Fruit fly (Drosophila melanogaster) whole organism, pupa: ENCODE data around the gene SclA.
A peak's percentile ranks its signal among the peaks of the same experiment; 100 is the strongest.

ENCODE experiments used
- CG10348 ChIP-seq: fragments of 200-800 bp; sonication (Bioruptor generic); IDR thresholded peaks from 2 replicates; pipeline ENCODE4 v1.3.6; 2022; ENCODE audit warnings: missing biosample characterization, missing genetic modification characterization
- CG12605 ChIP-seq: fragments of 200-800 bp; sonication (Bioruptor generic); IDR thresholded peaks from 2 replicates; pipeline ENCODE4 v1.3.6; 2022; ENCODE audit warnings: missing biosample characterization, missing genetic modification characterization
- CG13204 ChIP-seq: fragments of 200-800 bp; sonication (Bioruptor generic); optimal IDR thresholded peaks from 2 replicates; lab custom pipeline; 2018; ENCODE audit warnings: missing biosample characterization, mild to moderate bottlenecking, missing genetic modification characterization, moderate library complexity
- CG14655 ChIP-seq: fragments of 200-800 bp; sonication (Bioruptor generic); optimal IDR thresholded peaks from 3 replicates; lab custom pipeline; 2017; ENCODE audit warnings: mild to moderate bottlenecking, missing biosample characterization, missing genetic modification reagents, missing genetic modification characterization
- CG15710 ChIP-seq: fragments of 200-800 bp; sonication (Bioruptor generic); optimal IDR thresholded peaks from 2 replicates; lab custom pipeline; 2018; ENCODE audit warnings: missing biosample characterization, mild to moderate bottlenecking, missing genetic modification characterization, moderate library complexity
- CG17806 ChIP-seq: fragments of 200-800 bp; sonication (Bioruptor generic); optimal IDR thresholded peaks from 2 replicates; lab custom pipeline; 2018; ENCODE audit warnings: missing biosample characterization, mild to moderate bottlenecking, missing genetic modification characterization, moderate library complexity
- CG32121 ChIP-seq: fragments of 200-800 bp; sonication (Bioruptor generic); IDR thresholded peaks from 2 replicates; pipeline ENCODE4 v1.3.6; 2022; ENCODE audit warnings: missing biosample characterization, missing genetic modification characterization
- CG34367 ChIP-seq: fragments of 200-800 bp; sonication (Bioruptor generic); optimal IDR thresholded peaks from 2 replicates; lab custom pipeline; 2018; ENCODE audit warnings: missing biosample characterization, mild to moderate bottlenecking, missing genetic modification characterization
- CG4496 ChIP-seq: fragments of 200-800 bp; sonication (Bioruptor generic); IDR thresholded peaks from 3 replicates; pipeline ENCODE4 v1.3.6; 2022; ENCODE audit warnings: missing biosample characterization, missing genetic modification characterization
- CG8159 ChIP-seq: fragments of 200-800 bp; sonication (Bioruptor generic); optimal IDR thresholded peaks from 3 replicates; lab custom pipeline; 2018; ENCODE audit warnings: missing biosample characterization, mild to moderate bottlenecking, missing genetic modification characterization, moderate library complexity
- CG8301 ChIP-seq: fragments of 200-800 bp; sonication (Bioruptor generic); optimal IDR thresholded peaks from 2 replicates; lab custom pipeline; 2018; ENCODE audit warnings: missing biosample characterization, mild to moderate bottlenecking, missing genetic modification characterization
- CG9948 ChIP-seq: fragments of 200-800 bp; sonication (Bioruptor generic); optimal IDR thresholded peaks from 2 replicates; lab custom pipeline; 2018; ENCODE audit warnings: missing biosample characterization, mild to moderate bottlenecking, missing genetic modification characterization, moderate library complexity
- D1 ChIP-seq: fragments of 200-800 bp; sonication (Bioruptor generic); optimal IDR thresholded peaks from 2 replicates; lab custom pipeline; 2018; ENCODE audit warnings: missing biosample characterization, mild to moderate bottlenecking, missing genetic modification characterization, moderate library complexity
- EcR ChIP-seq: fragments of 200-800 bp; sonication (Bioruptor generic); optimal IDR thresholded peaks from 3 replicates; lab custom pipeline; 2019; ENCODE audit warnings: missing biosample characterization, missing genetic modification characterization, mild to moderate bottlenecking, moderate library complexity, missing genetic modification reagents
- Ets98B ChIP-seq: fragments of 200-800 bp; sonication (Bioruptor generic); IDR thresholded peaks from 2 replicates; pipeline ENCODE4 v1.3.6; 2022; ENCODE audit warnings: missing biosample characterization, missing genetic modification characterization
- Pif1A ChIP-seq: fragments of 200-800 bp; sonication (Bioruptor generic); optimal IDR thresholded peaks from 3 replicates; lab custom pipeline; 2016; ENCODE audit warnings: missing biosample characterization, missing genetic modification characterization
- Pif1B ChIP-seq: fragments of 200-800 bp; sonication (Bioruptor generic); optimal IDR thresholded peaks from 3 replicates; lab custom pipeline; 2016; ENCODE audit warnings: missing biosample characterization, missing genetic modification characterization
- Snoo ChIP-seq: fragments of 200-800 bp; sonication (Bioruptor generic); optimal IDR thresholded peaks from 3 replicates; lab custom pipeline; 2017; ENCODE audit warnings: missing biosample characterization, mild to moderate bottlenecking, missing genetic modification characterization, inconsistent platforms
- fd96Ca ChIP-seq: fragments of 200-800 bp; sonication (Bioruptor generic); IDR thresholded peaks from 3 replicates; pipeline ENCODE4 v1.3.6; 2022; ENCODE audit warnings: missing biosample characterization, missing genetic modification characterization
- gl ChIP-seq: fragments of 200-800 bp; sonication (Bioruptor generic); optimal IDR thresholded peaks from 2 replicates; lab custom pipeline; 2018; ENCODE audit warnings: missing biosample characterization, mild to moderate bottlenecking, missing genetic modification characterization
- rn ChIP-seq: fragments of 200-800 bp; sonication (Bioruptor generic); IDR thresholded peaks from 2 replicates; pipeline ENCODE4 v1.3.6; 2022; ENCODE audit warnings: missing biosample characterization, missing genetic modification characterization

SclA gene

dm6 chr2L:16798705-16799104 is 39.1 kb upstream of the SclA start, which contains the start of gene Ugt37D1:
Gene Ugt37D1 (plus strand): TSS chr2L:16799025.
- TF ChIP-seq rn (GFP tag; lab: Robert Waterston, UW) (no peak), gl (tag; lab: Kevin White, UChicago) (no peak), CG32121 (GFP tag; lab: Robert Waterston, UW) (0 out of 2 replicates have a peak, but pooled peaks have one; percentile 23), fd96Ca (0 out of 3 replicates have a peak, but pooled peaks have one; percentile 34), Snoo (tag; lab: Kevin White, UChicago) (no peak)

DNA sequence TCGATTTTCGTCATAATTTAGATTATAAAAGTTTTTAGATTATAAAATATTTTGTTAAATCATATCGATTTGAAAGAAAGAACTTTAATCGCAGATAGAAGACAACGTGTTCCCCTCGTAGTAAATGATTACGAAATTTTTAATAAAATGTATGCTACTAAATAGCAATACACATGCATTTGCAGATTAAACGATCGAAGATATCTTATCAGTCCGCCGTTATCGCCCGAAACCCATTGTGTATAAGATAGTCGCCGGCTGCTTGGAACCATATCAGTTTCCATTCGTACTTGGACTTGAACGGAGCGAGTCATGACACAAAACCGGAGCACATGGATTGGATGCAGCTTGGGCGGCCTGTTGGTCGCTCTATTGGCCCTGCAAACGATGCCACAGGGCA is 38.3 kb upstream of the SclA start:
- no peak for TF ChIP-seq CG12605
- TF ChIP-seq Snoo (tag; lab: Kevin White, UChicago) = no peak
- no peak for TF ChIP-seq D1 (tag; lab: Kevin White, UChicago)
- TF ChIP-seq CG13204 (GFP tag; lab: Kevin White, UChicago) = no peak
- no peak for TF ChIP-seq Pif1A (GFP tag; lab: Kevin White, UChicago)
- no peak for TF ChIP-seq CG10348 (GFP tag; lab: Robert Waterston, UW)
- no peak for TF ChIP-seq CG17806 (tag; lab: Kevin White, UChicago)
- no peak for TF ChIP-seq CG8301 (tag; lab: Kevin White, UChicago)
- TF ChIP-seq Ets98B (GFP tag; lab: Robert Waterston, UW) = no peak
- TF ChIP-seq fd96Ca = no peak

- TF ChIP-seq Snoo (tag; lab: Kevin White, UChicago) (no peak), rn (GFP tag; lab: Robert Waterston, UW) (no peak), CG32121 (GFP tag; lab: Robert Waterston, UW) (no peak), EcR (GFP tag; lab: Kevin White, UChicago) (no peak), CG10348 (GFP tag; lab: Robert Waterston, UW) (no peak), D1 (tag; lab: Kevin White, UChicago) (no peak), gl (tag; lab: Kevin White, UChicago) (no peak), CG14655 (GFP tag; lab: Kevin White, UChicago) (no peak), CG4496 (GFP tag; lab: Robert Waterston, UW) (no peak), CG34367 (tag; lab: Kevin White, UChicago) (no peak), CG12605 (no peak), CG8301 (tag; lab: Kevin White, UChicago) (no peak), Pif1A (GFP tag; lab: Kevin White, UChicago) (no peak), fd96Ca (no peak), Ets98B (GFP tag; lab: Robert Waterston, UW) (no peak), Pif1B (GFP tag; lab: Kevin White, UChicago) (no peak), CG8159 (tag; lab: Kevin White, UChicago) (no peak)
- TF ChIP-seq, all 21 proteins: peak for 0
Observed at dm6 chr2L:16801578-16802152, 36.1 kb upstream of the SclA start.

dm6 chr2L:16803638-16804037 is 34.1 kb upstream of the SclA start:
- TF ChIP-seq CG12605 = peak; percentile 21; the same call in 1 of the 2 replicates
- TF ChIP-seq Snoo (tag; lab: Kevin White, UChicago) = no peak
- TF ChIP-seq gl (tag; lab: Kevin White, UChicago) = no peak
- no peak for TF ChIP-seq CG34367 (tag; lab: Kevin White, UChicago)
- TF ChIP-seq CG14655 (GFP tag; lab: Kevin White, UChicago) = no peak
- TF ChIP-seq EcR (GFP tag; lab: Kevin White, UChicago) = no peak
- no peak for TF ChIP-seq CG13204 (GFP tag; lab: Kevin White, UChicago)
- TF ChIP-seq CG8159 (tag; lab: Kevin White, UChicago) = no peak
- TF ChIP-seq fd96Ca = no peak
- TF ChIP-seq CG8301 (tag; lab: Kevin White, UChicago) = peak; percentile 15
- peak; percentile 34 for TF ChIP-seq Ets98B (GFP tag; lab: Robert Waterston, UW)
- TF ChIP-seq CG10348 (GFP tag; lab: Robert Waterston, UW) = no peak
- TF ChIP-seq CG32121 (GFP tag; lab: Robert Waterston, UW) = no peak; the same call in 1 of the 2 replicates
- 0 out of 3 replicates have a peak, but pooled peaks have one; percentile 48 for TF ChIP-seq CG4496 (GFP tag; lab: Robert Waterston, UW)
- no peak for TF ChIP-seq Pif1B (GFP tag; lab: Kevin White, UChicago)
- peak; percentile 4 for TF ChIP-seq CG9948
- TF ChIP-seq CG15710 = no peak
- TF ChIP-seq D1 (tag; lab: Kevin White, UChicago) = no peak
- no peak for TF ChIP-seq CG17806 (tag; lab: Kevin White, UChicago)
- no peak for TF ChIP-seq rn (GFP tag; lab: Robert Waterston, UW)
- TF ChIP-seq Pif1A (GFP tag; lab: Kevin White, UChicago) = peak; percentile 7

- no peak for TF ChIP-seq Pif1B (GFP tag; lab: Kevin White, UChicago)
- TF ChIP-seq CG8301 (tag; lab: Kevin White, UChicago) = peak; percentile 36
- TF ChIP-seq CG14655 (GFP tag; lab: Kevin White, UChicago) = peak; percentile 46
- TF ChIP-seq, all 21 proteins: peak for 2
Observed at dm6 chr2L:16804376-16804934, 33.3 kb upstream of the SclA start, which contains the start of gene CG13272. Gene CG13272 (plus strand): TSS chr2L:16804884.

dm6 chr2L:16808752-16809151 is 29.0 kb upstream of the SclA start:
- TF ChIP-seq fd96Ca (no peak), CG12605 (no peak), Pif1A (GFP tag; lab: Kevin White, UChicago) (no peak), CG8301 (tag; lab: Kevin White, UChicago) (no peak), EcR (GFP tag; lab: Kevin White, UChicago) (no peak), CG14655 (GFP tag; lab: Kevin White, UChicago) (no peak), CG34367 (tag; lab: Kevin White, UChicago) (no peak), CG15710 (no peak), D1 (tag; lab: Kevin White, UChicago) (no peak), CG17806 (tag; lab: Kevin White, UChicago) (no peak), CG10348 (GFP tag; lab: Robert Waterston, UW) (no peak), gl (tag; lab: Kevin White, UChicago) (no peak), Ets98B (GFP tag; lab: Robert Waterston, UW) (no peak), Snoo (tag; lab: Kevin White, UChicago) (no peak), CG32121 (GFP tag; lab: Robert Waterston, UW) (no peak), CG8159 (tag; lab: Kevin White, UChicago) (no peak), CG9948 (no peak), Pif1B (GFP tag; lab: Kevin White, UChicago) (no peak), CG4496 (GFP tag; lab: Robert Waterston, UW) (no peak)
- TF ChIP-seq, all 21 proteins: peak for 0
